Worm (Caenorhabditis elegans) whole organism, L4 larva: ENCODE measurements around the gene F58G11.4.

ENCODE experiments used
- F37D6.2 ChIP-seq: sonication (generic microtip); optimal IDR thresholded peaks from 2 replicates; lab custom pipeline; 2016; ENCODE audit warnings: mild to moderate bottlenecking, missing genetic modification characterization, missing compliant biosample characterization
- ama-1 ChIP-seq: fragments of 150-350 bp; optimal IDR thresholded peaks from 2 replicates; lab custom pipeline; 2014; ENCODE audit warnings: inconsistent platforms, mixed read lengths
- ceh-82 ChIP-seq: sonication (generic microtip); optimal IDR thresholded peaks from 2 replicates; lab custom pipeline; 2017; ENCODE audit warnings: missing biosample characterization, missing genetic modification characterization
- daf-16 ChIP-seq, 3 experiments: sonication (generic microtip); optimal IDR thresholded peaks; 2 replicates each; lab custom pipeline; 2016 to 2017; ENCODE audit warnings: missing genetic modification characterization in 3 of 3, missing genetic modification reagents in 3 of 3, mild to moderate bottlenecking in 2 of 3, missing compliant biosample characterization in 2 of 3, missing biosample characterization in 1 of 3, moderate library complexity in 1 of 3
- dpl-1 ChIP-seq: fragments of 150-350 bp; optimal IDR thresholded peaks from 2 replicates; lab custom pipeline; 2014; ENCODE audit warnings: missing biosample characterization, missing genetic modification reagents, missing genetic modification characterization
- nhr-102 ChIP-seq: sonication (generic microtip); optimal IDR thresholded peaks from 2 replicates; lab custom pipeline; 2016; ENCODE audit warnings: mild to moderate bottlenecking, missing genetic modification characterization, moderate library complexity, missing compliant biosample characterization
- ztf-11 ChIP-seq: fragments of 150-350 bp; optimal IDR thresholded peaks from 2 replicates; lab custom pipeline; 2014; ENCODE audit warnings: missing biosample characterization, missing genetic modification characterization

DNA sequence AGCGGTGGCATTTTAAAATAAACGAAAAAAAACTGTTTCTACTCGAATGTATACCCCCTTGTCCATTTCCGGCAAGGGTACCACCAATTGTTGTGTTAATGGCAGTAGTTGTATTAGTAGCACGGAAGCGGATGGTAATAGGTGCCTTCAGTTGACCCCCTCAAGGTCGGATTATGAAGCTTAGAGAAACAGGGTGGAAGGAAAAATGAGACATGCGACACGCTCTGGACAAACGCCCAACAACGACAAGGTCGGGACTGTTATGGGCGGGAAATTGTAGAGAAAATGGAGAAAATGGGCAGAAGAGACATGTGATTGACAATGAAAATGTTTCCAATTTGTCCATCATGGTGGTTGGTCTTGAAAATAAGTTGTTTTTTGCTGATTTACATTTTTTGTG, 31.6 kb downstream of the F58G11.4 start, which contains the start of gene T01D3.3:
- no peak for TF ChIP-seq ztf-11
- no peak for TF ChIP-seq nhr-102 (tag; lab: Kevin White, UChicago)
- TF ChIP-seq ama-1 (lab: Kevin White, UChicago), result no peak
- TF ChIP-seq F37D6.2 (tag; lab: Kevin White, UChicago), result no peak
- no peak for TF ChIP-seq daf-16 (GFP tag; optimal IDR thresholded peaks at IDR 0.05; lab: Kevin White, UChicago)
- no peak for TF ChIP-seq daf-16 (tag; optimal IDR thresholded peaks at IDR 0.05; lab: Kevin White, UChicago)
- no peak for TF ChIP-seq dpl-1 (GFP tag; lab: Kevin White, UChicago)
- TF ChIP-seq ceh-82 (tag; lab: Kevin White, UChicago), result no peak
